Fruit fly (Drosophila melanogaster) whole organism, pupa: ENCODE data around the gene MFS10.
A peak's percentile ranks its signal among the peaks of the same experiment; 100 is the strongest.

Source experiments
- CG10348 ChIP-seq: fragments of 200-800 bp; sonication (Bioruptor generic); IDR thresholded peaks from 2 replicates; pipeline ENCODE4 v1.3.6; 2022; ENCODE audit warnings: missing biosample characterization, missing genetic modification characterization
- CG12605 ChIP-seq: fragments of 200-800 bp; sonication (Bioruptor generic); IDR thresholded peaks from 2 replicates; pipeline ENCODE4 v1.3.6; 2022; ENCODE audit warnings: missing biosample characterization, missing genetic modification characterization
- CG13204 ChIP-seq: fragments of 200-800 bp; sonication (Bioruptor generic); optimal IDR thresholded peaks from 2 replicates; lab custom pipeline; 2018; ENCODE audit warnings: missing biosample characterization, mild to moderate bottlenecking, missing genetic modification characterization, moderate library complexity
- CG14655 ChIP-seq: fragments of 200-800 bp; sonication (Bioruptor generic); optimal IDR thresholded peaks from 3 replicates; lab custom pipeline; 2017; ENCODE audit warnings: mild to moderate bottlenecking, missing biosample characterization, missing genetic modification reagents, missing genetic modification characterization
- CG15710 ChIP-seq: fragments of 200-800 bp; sonication (Bioruptor generic); optimal IDR thresholded peaks from 2 replicates; lab custom pipeline; 2018; ENCODE audit warnings: missing biosample characterization, mild to moderate bottlenecking, missing genetic modification characterization, moderate library complexity
- CG17806 ChIP-seq: fragments of 200-800 bp; sonication (Bioruptor generic); optimal IDR thresholded peaks from 2 replicates; lab custom pipeline; 2018; ENCODE audit warnings: missing biosample characterization, mild to moderate bottlenecking, missing genetic modification characterization, moderate library complexity
- CG32121 ChIP-seq: fragments of 200-800 bp; sonication (Bioruptor generic); IDR thresholded peaks from 2 replicates; pipeline ENCODE4 v1.3.6; 2022; ENCODE audit warnings: missing biosample characterization, missing genetic modification characterization
- CG34367 ChIP-seq: fragments of 200-800 bp; sonication (Bioruptor generic); optimal IDR thresholded peaks from 2 replicates; lab custom pipeline; 2018; ENCODE audit warnings: missing biosample characterization, mild to moderate bottlenecking, missing genetic modification characterization
- CG4496 ChIP-seq: fragments of 200-800 bp; sonication (Bioruptor generic); IDR thresholded peaks from 3 replicates; pipeline ENCODE4 v1.3.6; 2022; ENCODE audit warnings: missing biosample characterization, missing genetic modification characterization
- CG8159 ChIP-seq: fragments of 200-800 bp; sonication (Bioruptor generic); optimal IDR thresholded peaks from 3 replicates; lab custom pipeline; 2018; ENCODE audit warnings: missing biosample characterization, mild to moderate bottlenecking, missing genetic modification characterization, moderate library complexity
- CG8301 ChIP-seq: fragments of 200-800 bp; sonication (Bioruptor generic); optimal IDR thresholded peaks from 2 replicates; lab custom pipeline; 2018; ENCODE audit warnings: missing biosample characterization, mild to moderate bottlenecking, missing genetic modification characterization
- CG9948 ChIP-seq: fragments of 200-800 bp; sonication (Bioruptor generic); optimal IDR thresholded peaks from 2 replicates; lab custom pipeline; 2018; ENCODE audit warnings: missing biosample characterization, mild to moderate bottlenecking, missing genetic modification characterization, moderate library complexity
- D1 ChIP-seq: fragments of 200-800 bp; sonication (Bioruptor generic); optimal IDR thresholded peaks from 2 replicates; lab custom pipeline; 2018; ENCODE audit warnings: missing biosample characterization, mild to moderate bottlenecking, missing genetic modification characterization, moderate library complexity
- EcR ChIP-seq: fragments of 200-800 bp; sonication (Bioruptor generic); optimal IDR thresholded peaks from 3 replicates; lab custom pipeline; 2019; ENCODE audit warnings: missing biosample characterization, missing genetic modification characterization, mild to moderate bottlenecking, moderate library complexity, missing genetic modification reagents
- Ets98B ChIP-seq: fragments of 200-800 bp; sonication (Bioruptor generic); IDR thresholded peaks from 2 replicates; pipeline ENCODE4 v1.3.6; 2022; ENCODE audit warnings: missing biosample characterization, missing genetic modification characterization
- Pif1A ChIP-seq: fragments of 200-800 bp; sonication (Bioruptor generic); optimal IDR thresholded peaks from 3 replicates; lab custom pipeline; 2016; ENCODE audit warnings: missing biosample characterization, missing genetic modification characterization
- Pif1B ChIP-seq: fragments of 200-800 bp; sonication (Bioruptor generic); optimal IDR thresholded peaks from 3 replicates; lab custom pipeline; 2016; ENCODE audit warnings: missing biosample characterization, missing genetic modification characterization
- Snoo ChIP-seq: fragments of 200-800 bp; sonication (Bioruptor generic); optimal IDR thresholded peaks from 3 replicates; lab custom pipeline; 2017; ENCODE audit warnings: missing biosample characterization, mild to moderate bottlenecking, missing genetic modification characterization, inconsistent platforms
- fd96Ca ChIP-seq: fragments of 200-800 bp; sonication (Bioruptor generic); IDR thresholded peaks from 3 replicates; pipeline ENCODE4 v1.3.6; 2022; ENCODE audit warnings: missing biosample characterization, missing genetic modification characterization
- gl ChIP-seq: fragments of 200-800 bp; sonication (Bioruptor generic); optimal IDR thresholded peaks from 2 replicates; lab custom pipeline; 2018; ENCODE audit warnings: missing biosample characterization, mild to moderate bottlenecking, missing genetic modification characterization
- rn ChIP-seq: fragments of 200-800 bp; sonication (Bioruptor generic); IDR thresholded peaks from 2 replicates; pipeline ENCODE4 v1.3.6; 2022; ENCODE audit warnings: missing biosample characterization, missing genetic modification characterization

MFS10 gene

DNA sequence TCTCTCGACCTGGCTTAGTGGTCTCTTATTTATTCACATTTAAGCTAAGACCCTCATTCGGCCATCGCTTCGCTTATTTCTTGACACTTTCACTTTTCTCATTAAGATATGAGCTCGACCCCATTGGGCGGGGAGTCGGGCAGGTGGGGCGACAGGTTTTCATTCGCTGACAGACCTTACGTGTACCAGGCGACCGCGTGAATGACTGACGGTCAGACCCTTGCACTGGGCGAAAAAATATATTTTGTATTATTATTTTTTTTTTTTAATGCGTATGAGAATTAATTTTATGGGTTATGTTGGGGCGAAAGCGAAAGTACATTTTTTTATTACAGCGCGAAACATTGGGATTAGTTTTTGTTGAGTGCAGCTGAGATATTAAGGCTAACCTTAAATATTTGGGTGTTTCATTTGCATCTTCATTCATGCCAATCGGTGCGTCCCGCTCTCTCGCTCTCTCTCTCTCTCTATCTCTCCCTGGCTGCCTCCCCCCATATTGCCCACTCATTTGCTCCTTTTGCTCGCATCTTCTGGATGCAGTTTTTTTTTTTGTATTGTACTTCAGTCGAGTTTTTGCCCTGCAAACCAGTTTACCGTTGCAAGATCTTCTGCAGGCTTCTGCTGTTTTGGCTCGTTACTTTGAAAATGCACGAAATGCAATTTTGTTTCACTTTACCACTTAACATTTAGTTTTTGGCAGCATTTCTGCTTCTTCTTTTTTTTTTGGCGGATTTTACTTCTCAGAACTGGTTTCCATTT lies 8.3 kb downstream of the MFS10 start:
- no peak for TF ChIP-seq D1 (tag; lab: Kevin White, UChicago)
- peak; percentile 45 for TF ChIP-seq gl (tag; lab: Kevin White, UChicago)
- TF ChIP-seq Pif1A (GFP tag; lab: Kevin White, UChicago): peak; percentile 80
- TF ChIP-seq CG10348: no peak
- peak; percentile 26 for TF ChIP-seq EcR (GFP tag; lab: Kevin White, UChicago)
- TF ChIP-seq CG17806: peak; percentile 15
- peak; percentile 18 for TF ChIP-seq CG9948 (tag; lab: Kevin White, UChicago)
- no peak for TF ChIP-seq CG34367 (tag; lab: Kevin White, UChicago)
- TF ChIP-seq Snoo (tag; lab: Kevin White, UChicago): peak; percentile 69
- TF ChIP-seq CG32121 (GFP tag; lab: Robert Waterston, UW): no peak
- TF ChIP-seq CG4496 (GFP tag; lab: Robert Waterston, UW): peak; percentile 68
- TF ChIP-seq CG8159 (tag; lab: Kevin White, UChicago): peak; percentile 55
- TF ChIP-seq CG12605 (GFP tag; lab: Robert Waterston, UW): no peak
- no peak for TF ChIP-seq CG8301
- TF ChIP-seq Pif1B (GFP tag; lab: Kevin White, UChicago): peak; percentile 83
- TF ChIP-seq CG13204 (GFP tag; lab: Kevin White, UChicago): peak; percentile 49
- TF ChIP-seq fd96Ca (GFP tag; lab: Robert Waterston, UW): peak; percentile 31; the same call in 1 of the 3 replicates
- TF ChIP-seq rn (GFP tag; lab: Robert Waterston, UW): 0 out of 2 replicates have a peak, but pooled peaks have one; percentile 28
- peak; percentile 44 for TF ChIP-seq CG14655 (GFP tag; lab: Kevin White, UChicago)
- TF ChIP-seq Ets98B (GFP tag; lab: Robert Waterston, UW): peak; percentile 25; the same call in 1 of the 2 replicates
- peak; percentile 48 for TF ChIP-seq CG15710

DNA sequence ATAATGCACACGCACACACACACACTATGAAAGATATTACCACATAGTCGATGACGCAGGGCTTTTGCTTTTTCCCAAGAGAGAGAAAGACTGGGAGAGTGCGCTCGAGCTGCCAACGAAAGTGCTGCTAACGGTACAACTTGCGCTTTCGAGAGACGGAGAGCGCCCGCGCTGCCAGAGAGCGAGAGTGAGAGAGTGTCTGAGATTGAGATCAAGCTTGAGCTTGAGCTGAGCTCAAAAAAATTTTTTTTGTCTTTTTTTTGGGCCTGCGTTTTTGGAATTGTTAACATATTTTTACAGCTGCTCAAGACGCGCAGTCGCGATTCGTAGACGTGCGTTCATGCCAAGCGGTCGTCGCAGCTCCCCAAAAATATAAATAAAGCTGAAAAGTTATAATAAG lies 10.1 kb downstream of the MFS10 start, which contains the start of gene CG32645:
Gene CG32645, plus strand, starts transcription at position 313 of the 400 bp plus-strand sequence.
- TF ChIP-seq CG8159 (tag; lab: Kevin White, UChicago) (no peak), CG13204 (GFP tag; lab: Kevin White, UChicago) (no peak), Pif1A (GFP tag; lab: Kevin White, UChicago) (no peak), Snoo (tag; lab: Kevin White, UChicago) (no peak), Pif1B (GFP tag; lab: Kevin White, UChicago) (no peak), CG12605 (GFP tag; lab: Robert Waterston, UW) (no peak), CG14655 (GFP tag; lab: Kevin White, UChicago) (peak; percentile 52), gl (tag; lab: Kevin White, UChicago) (no peak), CG10348 (no peak), CG4496 (GFP tag; lab: Robert Waterston, UW) (peak; percentile 45; the same call in 1 of the 3 replicates), CG8301 (peak; percentile 47), D1 (tag; lab: Kevin White, UChicago) (no peak), Ets98B (GFP tag; lab: Robert Waterston, UW) (peak; percentile 39; the same call in 1 of the 2 replicates), rn (GFP tag; lab: Robert Waterston, UW) (no peak), CG32121 (GFP tag; lab: Robert Waterston, UW) (no peak)

DNA sequence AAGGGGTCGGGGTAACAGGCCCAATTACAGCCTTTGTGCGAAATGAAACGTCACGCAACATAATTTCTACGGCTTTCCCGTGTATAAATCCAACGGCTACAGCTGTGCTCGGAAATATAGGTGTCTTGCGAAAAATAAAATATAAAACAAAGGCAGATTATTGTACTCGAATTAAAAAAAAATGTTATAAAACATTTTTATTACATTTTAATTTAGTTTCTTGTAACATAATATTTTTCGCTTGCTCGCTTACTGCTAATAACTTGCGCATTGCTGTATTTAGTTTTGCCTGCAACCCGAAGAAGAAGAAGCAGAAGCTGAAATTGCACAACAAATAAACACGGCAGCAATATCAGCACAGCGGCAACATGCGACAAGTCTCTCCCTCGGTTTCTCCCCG lies 14.3 kb downstream of the MFS10 start:
- TF ChIP-seq rn (GFP tag; lab: Robert Waterston, UW): 0 out of 2 replicates have a peak, but pooled peaks have one; percentile 30
- peak; percentile 76 for TF ChIP-seq CG8159 (tag; lab: Kevin White, UChicago)
- TF ChIP-seq Pif1B (GFP tag; lab: Kevin White, UChicago): peak; percentile 79
- peak; percentile 85 for TF ChIP-seq CG12605 (GFP tag; lab: Robert Waterston, UW)
- peak; percentile 85 for TF ChIP-seq Ets98B (GFP tag; lab: Robert Waterston, UW)
- peak; percentile 80 for TF ChIP-seq CG17806
- peak; percentile 88 for TF ChIP-seq CG32121 (GFP tag; lab: Robert Waterston, UW)
- peak; percentile 78 for TF ChIP-seq CG8301
- TF ChIP-seq CG4496 (GFP tag; lab: Robert Waterston, UW): peak; percentile 90
- TF ChIP-seq Snoo (tag; lab: Kevin White, UChicago): peak; percentile 66
- TF ChIP-seq CG10348: peak; percentile 36; the same call in 1 of the 2 replicates
- TF ChIP-seq CG9948 (tag; lab: Kevin White, UChicago): peak; percentile 78
- peak; percentile 8 for TF ChIP-seq gl (tag; lab: Kevin White, UChicago)
- TF ChIP-seq CG14655 (GFP tag; lab: Kevin White, UChicago): peak; percentile 80
- peak; percentile 79 for TF ChIP-seq Pif1A (GFP tag; lab: Kevin White, UChicago)
- TF ChIP-seq CG34367 (tag; lab: Kevin White, UChicago): peak; percentile 68
- TF ChIP-seq D1 (tag; lab: Kevin White, UChicago): peak; percentile 62
- no peak for TF ChIP-seq EcR (GFP tag; lab: Kevin White, UChicago)
- peak; percentile 21 for TF ChIP-seq CG13204 (GFP tag; lab: Kevin White, UChicago)
- TF ChIP-seq fd96Ca (GFP tag; lab: Robert Waterston, UW): peak; percentile 79
- peak; percentile 74 for TF ChIP-seq CG15710

DNA sequence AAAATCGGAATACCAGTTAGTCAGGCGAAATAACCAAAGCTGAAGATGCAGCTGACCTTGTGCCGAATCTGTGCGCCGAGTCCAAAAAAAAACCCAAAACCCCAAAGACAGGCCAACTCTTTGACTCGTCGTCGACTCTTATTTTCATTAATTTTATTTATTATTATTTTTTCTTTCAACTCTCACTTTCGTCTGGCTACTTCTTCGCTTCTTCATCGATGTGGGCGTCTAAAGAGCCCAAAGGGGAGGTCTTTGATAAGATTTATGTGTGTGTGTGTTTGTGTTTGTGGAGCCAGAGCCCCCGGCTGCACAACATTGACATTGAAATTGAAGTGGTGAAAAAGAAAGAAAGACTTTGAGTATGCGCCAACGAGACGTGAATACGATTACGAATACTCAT lies 17.0 kb downstream of the MFS10 start:
- TF ChIP-seq gl (tag; lab: Kevin White, UChicago): no peak
- TF ChIP-seq, all 21 proteins: peak for 0

DNA sequence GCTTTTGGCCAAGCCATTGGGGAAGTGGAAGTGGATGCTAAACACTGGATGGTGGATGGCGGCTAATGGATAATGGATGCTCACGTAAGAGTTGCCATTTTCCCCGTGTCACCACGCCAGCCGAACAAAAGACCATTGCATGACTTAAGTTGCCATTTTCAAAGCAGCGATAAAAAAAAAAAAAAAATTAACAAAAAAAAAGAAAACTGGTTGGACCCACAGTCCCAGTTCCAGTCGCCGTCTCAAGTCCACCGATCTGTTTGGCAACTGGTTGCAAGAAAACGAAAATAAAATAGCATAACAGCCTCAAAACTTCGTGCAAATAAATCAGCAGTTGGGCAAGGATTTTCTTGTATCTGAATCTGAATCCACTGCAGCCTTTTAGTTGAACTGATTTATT lies 20.3 kb downstream of the MFS10 start:
- TF ChIP-seq rn (GFP tag; lab: Robert Waterston, UW): no peak
- TF ChIP-seq CG14655 (GFP tag; lab: Kevin White, UChicago): no peak
- no peak for TF ChIP-seq Pif1B (GFP tag; lab: Kevin White, UChicago)
- TF ChIP-seq CG10348: no peak
- no peak for TF ChIP-seq CG34367 (tag; lab: Kevin White, UChicago)
- TF ChIP-seq CG8301: no peak
- no peak for TF ChIP-seq CG8159 (tag; lab: Kevin White, UChicago)
- peak; percentile 28; the same call in 1 of the 3 replicates for TF ChIP-seq CG4496 (GFP tag; lab: Robert Waterston, UW)
- TF ChIP-seq D1 (tag; lab: Kevin White, UChicago): no peak
- 0 out of 2 replicates have a peak, but pooled peaks have one; percentile 34 for TF ChIP-seq CG12605 (GFP tag; lab: Robert Waterston, UW)
- TF ChIP-seq CG9948 (tag; lab: Kevin White, UChicago): no peak
- TF ChIP-seq Ets98B (GFP tag; lab: Robert Waterston, UW): peak; percentile 33; the same call in 1 of the 2 replicates
- no peak for TF ChIP-seq Snoo (tag; lab: Kevin White, UChicago)
- no peak for TF ChIP-seq CG13204 (GFP tag; lab: Kevin White, UChicago)
- no peak for TF ChIP-seq gl (tag; lab: Kevin White, UChicago)
